Worm (Caenorhabditis elegans): ENCODE results near the gene F36H5.8.

ce11 chrII:1742535-1742934, 8.0 kb downstream of the F36H5.8 start, which contains the start of gene F36H5.12:
- TF ChIP-seq ztf-23 (GFP tag; IDR thresholded peaks at IDR 0.05) (no peak), cog-1 (tag; optimal IDR thresholded peaks at IDR 0.05) (no peak), tab-1 (GFP tag; IDR thresholded peaks at IDR 0.05) (no peak)

Measured in whole organism, midembryonic.